Fruit fly (Drosophila melanogaster): ENCODE measurements around the gene CG8861.

- TF ChIP-seq CG8478 (optimal IDR thresholded peaks at IDR 0.05) (no peak), CTCF (optimal IDR thresholded peaks at IDR 0.05) (peak in 1 of 2 experiments; percentile 8)
Measured at dm6 chr3R:9260421-9260973, 67.8 kb downstream of the CG8861 start, which contains the start of gene ATP6AP2.
